Worm (Caenorhabditis elegans) whole organism, midembryonic: Measurements from ENCODE around the gene H10E21.1.

Source experiments
- T22C8.4 ChIP-seq: fragments of 200-800 bp; sonication (Bioruptor generic); IDR thresholded peaks from 2 replicates; pipeline ENCODE4 v1.3.6; 2022; ENCODE audit warnings: missing genetic modification characterization, missing compliant biosample characterization
- cog-1 ChIP-seq: sonication (generic microtip); optimal IDR thresholded peaks from 2 replicates; lab custom pipeline; 2016; ENCODE audit warnings: missing genetic modification characterization, missing compliant biosample characterization
- flt-1 ChIP-seq: fragments of 200-800 bp; sonication (Bioruptor generic); IDR thresholded peaks from 2 replicates; pipeline ENCODE4 v1.3.6; 2022; ENCODE audit warnings: missing genetic modification characterization, missing compliant biosample characterization
- med-1 ChIP-seq: sonication (generic microtip); optimal IDR thresholded peaks from 2 replicates; lab custom pipeline; 2017; ENCODE audit warnings: missing genetic modification characterization, mild to moderate bottlenecking, missing compliant biosample characterization, antibody characterized with exemption, missing genetic modification reagents; ENCODE audit not compliant: insufficient read depth
- tab-1 ChIP-seq: fragments of 200-800 bp; sonication (Bioruptor generic); IDR thresholded peaks from 2 replicates; pipeline ENCODE4 v1.3.6; 2022; ENCODE audit warnings: missing genetic modification characterization, missing compliant biosample characterization
- ztf-23 ChIP-seq: fragments of 200-800 bp; sonication (Bioruptor generic); IDR thresholded peaks from 2 replicates; pipeline ENCODE4 v1.3.6; 2022; ENCODE audit warnings: missing genetic modification reagents, missing genetic modification characterization, missing compliant biosample characterization
- ztf-29 ChIP-seq: fragments of 200-800 bp; sonication (Bioruptor generic); IDR thresholded peaks from 2 replicates; pipeline ENCODE4 v1.3.6; 2022; ENCODE audit warnings: missing genetic modification reagents, missing genetic modification characterization, missing compliant biosample characterization

- no peak for TF ChIP-seq flt-1 (GFP tag; lab: Robert Waterston, UW)
- no peak for TF ChIP-seq ztf-23 (GFP tag; lab: Robert Waterston, UW)
- no peak for TF ChIP-seq med-1 (GFP tag; lab: Kevin White, UChicago)
- no peak for TF ChIP-seq ztf-29 (GFP tag; lab: Robert Waterston, UW)
- no peak for TF ChIP-seq T22C8.4 (GFP tag; lab: Robert Waterston, UW)
- no peak for TF ChIP-seq tab-1
- TF ChIP-seq cog-1 (tag; lab: Kevin White, UChicago), result no peak
These were observed 50.6 kb downstream of the H10E21.1 start, which contains the start of gene pck-1 for ce11 chrIII:66160-66559.
